Worm (Caenorhabditis elegans): ENCODE measurements around the gene ugt-48.

ugt-48 gene

ce11 chrV:5548051-5548450, at the start of gene ugt-48:
ugt-48 (minus strand) TSS chrV:5548062.
- TF ChIP-seq nhr-28 (tag; optimal IDR thresholded peaks at IDR 0.05) = no peak
- TF ChIP-seq ces-1 (GFP tag; optimal IDR thresholded peaks at IDR 0.05) = no peak
- no peak for TF ChIP-seq lsy-2 (tag; optimal IDR thresholded peaks at IDR 0.05)
- TF ChIP-seq unc-120 (tag; optimal IDR thresholded peaks at IDR 0.05; ENCODE audit: poor library complexity, severe bottlenecking) = no peak

DNA sequence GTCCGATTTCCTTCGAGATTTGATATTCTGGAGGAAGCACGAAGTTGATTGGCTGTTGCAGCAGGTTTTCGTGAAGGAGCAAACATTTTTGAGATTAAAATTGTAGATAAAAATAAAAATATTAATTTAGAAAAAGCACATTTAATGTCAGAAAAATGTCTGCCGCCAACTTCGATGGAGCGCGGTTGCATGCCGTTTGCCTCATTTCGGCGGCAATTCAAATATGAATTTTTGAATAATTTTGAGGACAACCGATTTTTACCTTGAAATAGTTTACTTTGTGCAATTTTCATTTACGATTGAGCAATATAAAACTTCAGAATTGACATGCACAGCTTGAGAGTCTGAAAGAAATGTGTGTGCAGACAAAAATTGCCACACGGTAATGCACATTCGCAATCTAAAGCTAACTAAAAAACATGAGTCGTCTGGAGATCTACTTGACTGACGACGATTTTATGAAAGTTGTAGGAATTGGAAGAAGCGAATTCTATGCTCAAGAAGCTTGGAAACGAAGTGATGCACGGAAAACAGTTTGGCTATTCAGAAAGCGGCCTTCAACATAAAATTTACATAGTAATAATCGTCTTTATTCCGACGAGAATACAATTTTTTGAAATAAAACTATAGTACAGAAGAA, 48.6 kb upstream of the ugt-48 start, which contains the start of gene zhit-1:
zhit-1 (minus strand) TSS at position 161 of the 640 bp plus-strand sequence.
- TF ChIP-seq mep-1 (tag; optimal IDR thresholded peaks at IDR 0.05) (peak; percentile 28), cnd-1 (tag; optimal IDR thresholded peaks at IDR 0.05) (no peak)

DNA sequence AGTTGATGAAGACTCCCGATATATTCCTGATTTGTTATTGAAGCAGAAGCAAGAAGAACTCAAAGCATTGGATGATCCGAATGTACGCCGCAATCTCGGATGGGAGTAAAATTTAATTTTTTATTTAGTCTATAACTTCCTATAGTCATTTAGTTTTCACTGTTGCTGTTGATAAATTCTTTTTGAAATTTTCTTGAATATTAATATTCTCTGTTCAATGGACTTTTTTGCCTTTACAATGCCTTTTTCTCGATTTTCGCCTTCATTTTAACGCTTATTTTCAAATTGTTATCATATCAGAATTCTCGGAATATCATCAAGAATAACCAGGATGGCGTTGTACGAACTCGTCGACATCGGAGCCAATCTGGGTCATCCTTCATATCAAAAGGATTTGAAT, 46.5 kb upstream of the ugt-48 start, which contains the start of gene crn-2:
crn-2 (plus strand) TSS at position 301 of the 400 bp plus-strand sequence.
- TF ChIP-seq nhr-2 (tag; optimal IDR thresholded peaks at IDR 0.05) (no peak), lin-32 (GFP tag; optimal IDR thresholded peaks at IDR 0.05) (no peak), snpc-4 (tag; optimal IDR thresholded peaks at IDR 0.05) (no peak)

DNA sequence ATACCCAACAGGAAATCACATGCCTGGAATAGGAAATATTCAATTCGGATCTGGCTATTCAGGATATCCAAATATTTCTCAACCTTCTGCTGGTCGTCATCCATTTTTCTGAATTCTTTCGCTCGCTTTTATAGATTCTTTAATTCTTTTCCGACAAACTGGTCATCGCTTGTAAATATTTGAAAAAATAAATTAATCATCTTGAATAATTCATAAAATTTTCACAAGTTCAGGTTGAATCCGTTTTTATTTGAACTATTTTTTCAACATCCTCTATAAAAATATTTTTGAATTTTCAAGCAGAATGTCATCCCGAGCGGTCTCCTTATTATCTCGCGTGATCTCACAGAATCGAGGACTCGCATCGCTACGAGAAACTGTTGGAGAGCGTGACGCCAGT, 45.5 kb upstream of the ugt-48 start, which contains the start of gene mrpl-48:
mrpl-48 (plus strand) TSS at position 301 of the 400 bp plus-strand sequence.
- TF ChIP-seq mls-2 (tag; optimal IDR thresholded peaks at IDR 0.05) = no peak

ce11 chrV:5592323-5592722, 44.5 kb upstream of the ugt-48 start, which contains the start of gene vps-37:
vps-37 (plus strand) TSS chrV:5592700.
- peak; percentile 21 for TF ChIP-seq drap-1 (GFP tag; optimal IDR thresholded peaks at IDR 0.05)
- peak; percentile 70 for TF ChIP-seq nhr-237 (tag; optimal IDR thresholded peaks at IDR 0.05)
- peak; percentile 86 for TF ChIP-seq lsy-2 (tag; optimal IDR thresholded peaks at IDR 0.05)
- TF ChIP-seq ceh-43 (GFP tag; optimal IDR thresholded peaks at IDR 0.05) = peak; percentile 11
- peak; percentile 76 for TF ChIP-seq mep-1 (tag; optimal IDR thresholded peaks at IDR 0.05)
- TF ChIP-seq pha-4 (tag; optimal IDR thresholded peaks at IDR 0.05) = peak; percentile 72
- no peak for TF ChIP-seq snpc-4 (tag; optimal IDR thresholded peaks at IDR 0.05)
- TF ChIP-seq lin-32 (GFP tag; optimal IDR thresholded peaks at IDR 0.05) = no peak
- TF ChIP-seq sptf-1 (tag; optimal IDR thresholded peaks at IDR 0.05) = peak; percentile 56
- TF ChIP-seq lin-13 (tag; optimal IDR thresholded peaks at IDR 0.05) = peak; percentile 43
- TF ChIP-seq unc-120 (tag; optimal IDR thresholded peaks at IDR 0.05; ENCODE audit: poor library complexity, severe bottlenecking) = no peak
- TF ChIP-seq ham-2 (GFP tag; optimal IDR thresholded peaks at IDR 0.05) = no peak
- TF ChIP-seq ztf-11 (tag; optimal IDR thresholded peaks at IDR 0.05) = peak; percentile 3
- TF ChIP-seq elt-1 (tag; optimal IDR thresholded peaks at IDR 0.05; ENCODE audit: borderline replicate concordance, insufficient read depth) = no peak
- no peak for TF ChIP-seq blmp-1 (tag; optimal IDR thresholded peaks at IDR 0.05)
- TF ChIP-seq hlh-1 (tag; optimal IDR thresholded peaks at IDR 0.05) = no peak
- TF ChIP-seq nhr-28 (tag; optimal IDR thresholded peaks at IDR 0.05) = no peak
- TF ChIP-seq mls-2 (tag; optimal IDR thresholded peaks at IDR 0.05) = peak; percentile 32
- no peak for TF ChIP-seq nhr-76 (tag; optimal IDR thresholded peaks at IDR 0.05)
- TF ChIP-seq ces-1 (GFP tag; optimal IDR thresholded peaks at IDR 0.05) = peak; percentile 98
- TF ChIP-seq M03D4.4 (tag; optimal IDR thresholded peaks at IDR 0.05) = peak; percentile 51
- no peak for TF ChIP-seq unc-39 (tag; optimal IDR thresholded peaks at IDR 0.05)
- TF ChIP-seq nhr-12 (tag; optimal IDR thresholded peaks at IDR 0.05) = no peak
- peak; percentile 18 for TF ChIP-seq bed-3 (GFP tag; optimal IDR thresholded peaks at IDR 0.05)
- no peak for TF ChIP-seq elt-3 (tag; optimal IDR thresholded peaks at IDR 0.05)
- no peak for TF ChIP-seq sem-2 (GFP tag; optimal IDR thresholded peaks at IDR 0.05)
- TF ChIP-seq flh-1 (GFP tag; optimal IDR thresholded peaks at IDR 0.05) = no peak
- TF ChIP-seq tbx-8 (GFP tag; optimal IDR thresholded peaks at IDR 0.05) = no peak
- TF ChIP-seq ceh-83 (GFP tag; optimal IDR thresholded peaks at IDR 0.05) = no peak
- TF ChIP-seq unc-62 (GFP tag; optimal IDR thresholded peaks at IDR 0.05) = peak; percentile 4
- no peak for TF ChIP-seq nhr-2 (tag; optimal IDR thresholded peaks at IDR 0.05)
- peak; percentile 44 for TF ChIP-seq ceh-39 (tag; optimal IDR thresholded peaks at IDR 0.05)
- TF ChIP-seq zip-8 (tag; optimal IDR thresholded peaks at IDR 0.05) = no peak
- no peak for TF ChIP-seq mab-5 (tag; optimal IDR thresholded peaks at IDR 0.05)
- peak; percentile 39 for TF ChIP-seq cnd-1 (tag; optimal IDR thresholded peaks at IDR 0.05)

Measured in whole organism, mixed stage, embryonic.